Fruit fly (Drosophila melanogaster): ENCODE results near the gene Cep164.

Cep164 gene

dm6 chrX:15950056-15950455 is 32.7 kb downstream of the Cep164 start:
- TF ChIP-seq CG8478 (optimal IDR thresholded peaks at IDR 0.05) = no peak
- no peak for TF ChIP-seq CTCF (optimal IDR thresholded peaks at IDR 0.05)

dm6 chrX:15944735-15945323 is 37.9 kb downstream of the Cep164 start, which contains the start of gene Rrp47:
Gene Rrp47, plus strand, starts transcription at chrX:15944897.
- TF ChIP-seq CG8478 (optimal IDR thresholded peaks at IDR 0.05) = no peak
- TF ChIP-seq CTCF (optimal IDR thresholded peaks at IDR 0.05) = no peak

- TF ChIP-seq CG8478 (optimal IDR thresholded peaks at IDR 0.05) (no peak), CTCF (optimal IDR thresholded peaks at IDR 0.05) (no peak)
Measured at dm6 chrX:15941527-15941926, 41.2 kb downstream of the Cep164 start.

DNA sequence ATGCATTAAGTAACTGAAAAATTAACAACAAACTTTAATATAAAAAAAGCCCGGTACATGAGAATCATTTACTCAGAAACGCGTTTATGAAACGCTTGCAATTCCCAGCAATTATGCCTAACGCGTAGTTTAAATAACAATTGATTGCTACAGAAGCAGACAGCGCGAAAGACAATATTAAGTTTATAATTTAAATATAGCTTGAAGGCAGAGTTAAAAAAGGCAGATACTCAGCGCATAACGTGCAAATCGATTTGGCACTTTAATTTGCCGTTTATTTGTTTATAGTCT is 41.8 kb downstream of the Cep164 start, which contains the start of gene CG8924:
TSS of gene CG8924 (plus strand) at position 122 of the 291 bp plus-strand sequence.
- TF ChIP-seq CG8478 (optimal IDR thresholded peaks at IDR 0.05) (no peak), CTCF (optimal IDR thresholded peaks at IDR 0.05) (no peak)

DNA sequence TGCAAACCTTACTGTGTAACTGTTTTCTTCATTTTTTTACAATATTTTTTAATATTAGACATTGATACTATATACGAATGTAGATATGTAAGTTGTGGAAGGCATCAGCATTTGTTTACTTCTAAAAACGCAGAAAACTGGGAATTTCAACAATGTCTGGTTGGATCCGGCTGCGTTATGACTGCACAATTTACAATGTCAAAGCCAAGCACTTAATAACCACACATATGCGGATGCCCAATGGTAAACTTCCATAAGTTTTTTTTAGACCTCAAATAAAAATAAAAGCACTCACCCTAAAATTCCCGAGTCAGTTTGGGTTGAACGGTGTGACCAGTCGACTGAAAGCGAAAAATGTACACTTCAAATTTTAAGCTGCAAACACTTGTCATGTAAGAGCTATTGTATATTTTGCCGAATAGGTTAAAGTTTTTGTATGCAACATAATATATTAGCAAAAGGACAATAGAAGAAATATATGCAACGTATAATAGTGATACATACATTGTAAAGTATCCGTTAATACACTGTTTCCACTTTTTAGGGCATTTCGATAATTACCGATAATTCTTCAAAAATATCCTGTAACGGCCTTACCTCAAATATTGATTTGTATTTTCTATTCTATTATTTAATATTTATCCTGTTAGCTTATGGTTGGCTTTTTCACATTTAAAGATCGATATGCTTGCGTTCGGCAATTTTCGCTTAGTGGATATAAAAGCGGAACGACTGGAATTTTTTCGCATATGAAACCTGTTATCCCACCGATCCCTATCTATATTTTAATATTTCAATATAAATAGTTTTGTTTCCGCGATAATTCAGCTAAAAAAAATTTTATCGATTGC is 42.4 kb downstream of the Cep164 start, which contains the start of gene Stim:
TSS of gene Stim (minus strand) at position 347 of the 851 bp plus-strand sequence.
- TF ChIP-seq CTCF (optimal IDR thresholded peaks at IDR 0.05) (no peak), CG8478 (optimal IDR thresholded peaks at IDR 0.05) (no peak)

DNA sequence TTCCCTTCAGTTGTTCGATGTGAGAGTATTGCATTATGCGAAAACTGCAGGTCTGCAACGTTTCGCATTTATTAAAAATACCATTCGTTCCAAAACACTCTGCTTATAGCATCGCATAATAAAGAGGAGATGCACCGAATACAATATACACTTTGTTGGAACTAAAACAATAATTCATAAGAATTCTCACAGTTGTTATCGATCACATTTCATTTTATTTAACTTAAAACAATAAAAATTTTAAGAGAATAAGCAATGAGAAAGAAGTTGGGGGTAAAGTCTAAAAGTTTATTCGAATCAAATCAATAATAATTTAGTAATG is 48.6 kb downstream of the Cep164 start:
- TF ChIP-seq CG8478 (optimal IDR thresholded peaks at IDR 0.05) = no peak
- TF ChIP-seq CTCF (optimal IDR thresholded peaks at IDR 0.05) = no peak

DNA sequence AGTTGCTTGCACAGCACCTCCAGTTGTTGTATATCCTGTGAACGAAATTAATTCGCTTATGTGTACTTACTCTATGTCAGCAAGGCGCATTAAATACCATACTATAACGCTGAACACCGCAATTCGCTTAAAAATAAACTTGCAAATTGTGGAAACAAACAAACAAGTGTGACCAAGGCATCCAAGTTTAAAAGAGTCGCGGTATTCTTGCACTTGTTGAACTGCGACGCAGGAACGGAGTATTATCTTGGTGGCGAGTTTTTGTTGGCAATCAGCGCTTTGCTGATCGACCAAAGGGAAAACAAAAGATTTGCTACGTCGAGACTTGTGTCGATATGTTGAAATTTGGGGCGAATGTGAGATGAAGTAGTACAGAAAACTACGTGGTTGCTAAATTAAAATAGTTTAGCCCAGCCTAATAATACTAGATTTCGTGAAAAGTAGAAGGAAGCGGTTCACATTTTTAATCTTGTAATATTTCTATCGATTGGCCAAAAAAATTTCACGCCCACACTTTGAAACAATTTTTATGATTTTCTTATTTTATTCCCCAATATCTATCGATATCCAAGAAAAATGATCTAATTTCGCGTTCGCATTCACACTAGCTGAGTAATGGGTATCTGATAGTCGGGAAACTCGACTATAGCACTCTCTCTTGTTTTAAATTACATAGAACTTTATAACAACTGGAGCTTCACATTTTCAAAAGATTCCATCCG is 49.1 kb downstream of the Cep164 start, which contains the start of gene Ranbp16:
TSS of gene Ranbp16 (minus strand) at position 364 of the 722 bp plus-strand sequence.
- TF ChIP-seq CG8478 (optimal IDR thresholded peaks at IDR 0.05) = no peak
- TF ChIP-seq CTCF (optimal IDR thresholded peaks at IDR 0.05) = no peak
